Fruit fly (Drosophila melanogaster) whole organism, prepupa: ENCODE measurements around the gene obst-H.

Source experiments
- CG10631 ChIP-seq: fragments of 200-800 bp; sonication (Bioruptor generic); optimal IDR thresholded peaks from 2 replicates; lab custom pipeline; 2016; ENCODE audit warnings: missing biosample characterization, missing genetic modification characterization
- CG10669 ChIP-seq: fragments of 200-800 bp; sonication (Bioruptor generic); optimal IDR thresholded peaks from 3 replicates; lab custom pipeline; 2018; ENCODE audit warnings: missing biosample characterization, mild to moderate bottlenecking, missing genetic modification characterization, moderate library complexity
- CG11294 ChIP-seq: fragments of 200-800 bp; sonication (Bioruptor generic); IDR thresholded peaks from 2 replicates; pipeline ENCODE4 v1.3.6; 2022; ENCODE audit warnings: missing biosample characterization, missing genetic modification characterization
- CG11762 ChIP-seq: fragments of 200-800 bp; sonication (Bioruptor generic); optimal IDR thresholded peaks from 3 replicates; lab custom pipeline; 2016; ENCODE audit warnings: missing biosample characterization, missing genetic modification characterization; ENCODE audit not compliant: insufficient read depth
- CG11902 ChIP-seq: fragments of 200-800 bp; sonication (Bioruptor generic); optimal IDR thresholded peaks from 3 replicates; lab custom pipeline; 2016; ENCODE audit warnings: missing biosample characterization, missing genetic modification characterization
- CG15336 ChIP-seq: fragments of 200-800 bp; sonication (Bioruptor generic); IDR thresholded peaks from 2 replicates; pipeline ENCODE4 v1.3.6; 2022; ENCODE audit warnings: missing biosample characterization, missing genetic modification characterization
- CG16779 ChIP-seq: fragments of 200-800 bp; sonication (Bioruptor generic); optimal IDR thresholded peaks from 3 replicates; lab custom pipeline; 2017; ENCODE audit warnings: missing biosample characterization, mild to moderate bottlenecking, missing genetic modification characterization
- CG3032 ChIP-seq: fragments of 200-800 bp; optimal IDR thresholded peaks from 2 replicates; lab custom pipeline; 2019; ENCODE audit warnings: missing biosample characterization, mild to moderate bottlenecking, missing genetic modification characterization, moderate library complexity
- CG31627 ChIP-seq: fragments of 200-800 bp; sonication (Bioruptor generic); optimal IDR thresholded peaks from 3 replicates; lab custom pipeline; 2016; ENCODE audit warnings: missing biosample characterization, missing genetic modification characterization
- CG32006 ChIP-seq: fragments of 200-800 bp; sonication (Bioruptor generic); optimal IDR thresholded peaks from 3 replicates; lab custom pipeline; 2017; ENCODE audit warnings: missing biosample characterization, mild to moderate bottlenecking, missing genetic modification characterization
- CG34406 ChIP-seq: fragments of 200-800 bp; sonication (Bioruptor generic); optimal IDR thresholded peaks from 3 replicates; lab custom pipeline; 2016; ENCODE audit warnings: missing biosample characterization, missing genetic modification characterization
- CG6163 ChIP-seq: fragments of 200-800 bp; sonication (Bioruptor generic); IDR thresholded peaks from 3 replicates; pipeline ENCODE4 v1.3.6; 2022; ENCODE audit warnings: missing biosample characterization, missing genetic modification characterization
- CG6276 ChIP-seq: fragments of 200-800 bp; sonication (Bioruptor generic); optimal IDR thresholded peaks from 2 replicates; lab custom pipeline; 2017; ENCODE audit warnings: missing biosample characterization, mild to moderate bottlenecking, missing genetic modification characterization
- CG6792 ChIP-seq: fragments of 200-800 bp; sonication (Bioruptor generic); optimal IDR thresholded peaks from 3 replicates; lab custom pipeline; 2016; ENCODE audit warnings: missing biosample characterization, missing genetic modification characterization
- CG6854 ChIP-seq: fragments of 200-800 bp; sonication (Bioruptor generic); optimal IDR thresholded peaks from 2 replicates; lab custom pipeline; 2017; ENCODE audit warnings: missing biosample characterization, mild to moderate bottlenecking, missing genetic modification characterization
- CG7368 ChIP-seq: fragments of 200-800 bp; sonication (Bioruptor generic); optimal IDR thresholded peaks from 3 replicates; lab custom pipeline; 2016; ENCODE audit warnings: missing biosample characterization, missing genetic modification characterization
- CG8319 ChIP-seq: fragments of 200-800 bp; sonication (Bioruptor generic); optimal IDR thresholded peaks from 3 replicates; lab custom pipeline; 2016; ENCODE audit warnings: missing biosample characterization, missing genetic modification characterization
- CG9139 ChIP-seq: fragments of 200-800 bp; sonication (Bioruptor generic); optimal IDR thresholded peaks from 3 replicates; lab custom pipeline; 2017; ENCODE audit warnings: missing biosample characterization, mild to moderate bottlenecking, missing genetic modification characterization
- Eip75B ChIP-seq: fragments of 200-800 bp; sonication (Bioruptor generic); optimal IDR thresholded peaks from 3 replicates; lab custom pipeline; 2016; ENCODE audit warnings: missing biosample characterization, missing genetic modification characterization
- Eip93F ChIP-seq: fragments of 200-800 bp; sonication (Bioruptor generic); optimal IDR thresholded peaks from 2 replicates; lab custom pipeline; 2016; ENCODE audit warnings: missing biosample characterization, mild to moderate bottlenecking, missing genetic modification characterization
- Ets21C ChIP-seq: fragments of 200-800 bp; sonication (Bioruptor generic); optimal IDR thresholded peaks from 3 replicates; lab custom pipeline; 2016; ENCODE audit warnings: missing biosample characterization, missing genetic modification characterization
- Ets96B ChIP-seq: fragments of 200-800 bp; optimal IDR thresholded peaks from 2 replicates; lab custom pipeline; 2019; ENCODE audit warnings: missing biosample characterization, mild to moderate bottlenecking, missing genetic modification characterization, moderate library complexity
- Gug ChIP-seq: fragments of 200-800 bp; sonication (Bioruptor generic); IDR thresholded peaks from 2 replicates; pipeline ENCODE4 v1.3.6; 2022; ENCODE audit warnings: missing biosample characterization, missing genetic modification characterization
- Hr38 ChIP-seq: sonication (Bioruptor generic); optimal IDR thresholded peaks from 2 replicates; lab custom pipeline; 2016; ENCODE audit warnings: missing biosample characterization, missing genetic modification characterization
- Hr4 ChIP-seq: fragments of 200-800 bp; sonication (Bioruptor generic); optimal IDR thresholded peaks from 3 replicates; lab custom pipeline; 2016; ENCODE audit warnings: missing biosample characterization, missing genetic modification characterization
- Met ChIP-seq: fragments of 200-800 bp; sonication (Bioruptor generic); optimal IDR thresholded peaks from 3 replicates; lab custom pipeline; 2016; ENCODE audit warnings: missing biosample characterization, missing genetic modification characterization
- Smox ChIP-seq: fragments of 200-800 bp; sonication (Bioruptor generic); optimal IDR thresholded peaks from 3 replicates; lab custom pipeline; 2016; ENCODE audit warnings: missing biosample characterization, missing genetic modification characterization
- Sox102F ChIP-seq: fragments of 200-800 bp; sonication (Bioruptor generic); optimal IDR thresholded peaks from 2 replicates; lab custom pipeline; 2016; ENCODE audit warnings: missing biosample characterization, mild to moderate bottlenecking, missing genetic modification characterization
- Sox14 ChIP-seq: fragments of 200-800 bp; sonication (Bioruptor generic); optimal IDR thresholded peaks from 3 replicates; lab custom pipeline; 2016; ENCODE audit warnings: missing biosample characterization, missing genetic modification characterization
- Sox15 ChIP-seq: fragments of 200-800 bp; sonication (Bioruptor generic); optimal IDR thresholded peaks from 3 replicates; lab custom pipeline; 2016; ENCODE audit warnings: missing biosample characterization, missing genetic modification characterization
- achi ChIP-seq: fragments of 200-800 bp; sonication (Bioruptor generic); optimal IDR thresholded peaks from 3 replicates; lab custom pipeline; 2016; ENCODE audit warnings: missing biosample characterization, missing genetic modification characterization
- acj6 ChIP-seq: fragments of 200-800 bp; sonication (Bioruptor generic); optimal IDR thresholded peaks from 3 replicates; lab custom pipeline; 2016; ENCODE audit warnings: missing biosample characterization, missing genetic modification characterization
- dac ChIP-seq: fragments of 200-800 bp; sonication (Bioruptor generic); optimal IDR thresholded peaks from 2 replicates; lab custom pipeline; 2017; ENCODE audit warnings: missing biosample characterization, mild to moderate bottlenecking, missing genetic modification characterization
- dsx ChIP-seq: fragments of 200-800 bp; optimal IDR thresholded peaks from 3 replicates; lab custom pipeline; 2019; ENCODE audit warnings: missing biosample characterization, mild to moderate bottlenecking, missing genetic modification characterization, moderate library complexity; ENCODE audit not compliant: poor library complexity, severe bottlenecking
- eg ChIP-seq: fragments of 200-800 bp; sonication (Bioruptor generic); IDR thresholded peaks from 3 replicates; pipeline ENCODE4 v1.3.6; 2022; ENCODE audit warnings: missing biosample characterization, missing genetic modification characterization
- esn ChIP-seq: fragments of 200-800 bp; sonication (Bioruptor generic); optimal IDR thresholded peaks from 2 replicates; lab custom pipeline; 2016; ENCODE audit warnings: missing biosample characterization, mild to moderate bottlenecking, missing genetic modification characterization, moderate library complexity
- fd85E ChIP-seq: fragments of 200-800 bp; sonication (Bioruptor generic); optimal IDR thresholded peaks from 3 replicates; lab custom pipeline; 2016; ENCODE audit warnings: missing biosample characterization, missing genetic modification characterization
- fkh ChIP-seq: fragments of 200-800 bp; sonication (Bioruptor generic); optimal IDR thresholded peaks from 3 replicates; lab custom pipeline; 2017; ENCODE audit warnings: missing biosample characterization, mild to moderate bottlenecking, missing genetic modification characterization, moderate library complexity
- pdm3 ChIP-seq: fragments of 200-800 bp; sonication (Bioruptor generic); optimal IDR thresholded peaks from 3 replicates; lab custom pipeline; 2016; ENCODE audit warnings: missing biosample characterization, missing genetic modification characterization
- salr ChIP-seq, 2 experiments: fragments of 200-800 bp; sonication (Bioruptor generic); optimal IDR thresholded peaks; 3 replicates each; lab custom pipeline; 2016 to 2018; ENCODE audit warnings: missing biosample characterization in 2 of 2, missing genetic modification characterization in 2 of 2, mild to moderate bottlenecking in 1 of 2
- spab ChIP-seq: fragments of 200-800 bp; sonication (Bioruptor generic); optimal IDR thresholded peaks from 2 replicates; lab custom pipeline; 2017; ENCODE audit warnings: missing biosample characterization, mild to moderate bottlenecking, missing genetic modification characterization, missing genetic modification reagents
- ss ChIP-seq, 2 experiments: fragments of 200-800 bp; sonication (Bioruptor generic); optimal IDR thresholded peaks; 2 replicates in 1 of 2; 3 replicates in 1 of 2; lab custom pipeline; 2017 to 2018; ENCODE audit warnings: mild to moderate bottlenecking in 2 of 2, missing biosample characterization in 2 of 2, missing genetic modification characterization in 2 of 2, moderate library complexity in 1 of 2
- svp ChIP-seq: fragments of 200-800 bp; sonication (Bioruptor generic); peaks from one replicate; lab custom pipeline; 2016; ENCODE audit warnings: missing biosample characterization, missing genetic modification characterization
- topi ChIP-seq: fragments of 200-800 bp; sonication (Bioruptor generic); optimal IDR thresholded peaks from 3 replicates; lab custom pipeline; 2016; ENCODE audit warnings: missing biosample characterization, missing genetic modification characterization
- vri ChIP-seq: fragments of 200-800 bp; sonication (Bioruptor generic); optimal IDR thresholded peaks from 3 replicates; lab custom pipeline; 2016; ENCODE audit warnings: missing biosample characterization, mild to moderate bottlenecking, missing genetic modification characterization

Gene obst-H

dm6 chr3L:15534274-15535227 lies 5.5 kb upstream of the obst-H start (continued):
- peak; percentile 32 for TF ChIP-seq CG11902 (GFP tag; lab: Kevin White, UChicago)
- TF ChIP-seq Gug = 0 out of 2 replicates have a peak, but pooled peaks have one; percentile 18
- TF ChIP-seq ss (GFP tag; optimal IDR thresholded peaks at IDR 0.05; lab: Kevin White, UChicago) = peak; percentile 57 to 75
- TF ChIP-seq CG9139 = peak; percentile 51
- TF ChIP-seq fd85E (GFP tag; lab: Kevin White, UChicago) = no peak
- TF ChIP-seq salr (GFP tag; optimal IDR thresholded peaks at IDR 0.05; lab: Kevin White, UChicago) = peak; percentile 19 to 86
- peak; percentile 23 for TF ChIP-seq fkh
- peak; percentile 93 for TF ChIP-seq svp (GFP tag; lab: Kevin White, UChicago)
- TF ChIP-seq CG7368 (GFP tag; lab: Kevin White, UChicago) = peak; percentile 44
- peak; percentile 44 for TF ChIP-seq CG8319
- peak; percentile 11 for TF ChIP-seq dsx
- peak; percentile 70 for TF ChIP-seq spab
- TF ChIP-seq CG10631 (GFP tag; lab: Kevin White, UChicago) = peak; percentile 80
- TF ChIP-seq CG10669 (GFP tag; lab: Kevin White, UChicago) = peak; percentile 60
- TF ChIP-seq, all 60 proteins: peak for 56

dm6 chr3L:15533402-15534129 lies 4.5 kb upstream of the obst-H start:
- TF ChIP-seq Smox (GFP tag; lab: Kevin White, UChicago) (peak; percentile 78), CG6276 (GFP tag; lab: Kevin White, UChicago) (peak; percentile 59), esn (peak; percentile 87), Eip93F (GFP tag; lab: Kevin White, UChicago) (no peak), spab (peak; percentile 55), CG34406 (GFP tag; lab: Kevin White, UChicago) (peak; percentile 53), CG7368 (GFP tag; lab: Kevin White, UChicago) (peak; percentile 73), CG6163 (GFP tag; lab: Robert Waterston, UW) (peak; percentile 58), CG6792 (GFP tag; lab: Kevin White, UChicago) (peak; percentile 69), Ets96B (peak; percentile 66), Met (peak; percentile 90), dac (peak; percentile 61), Sox15 (GFP tag; lab: Kevin White, UChicago) (peak; percentile 40), acj6 (GFP tag; lab: Kevin White, UChicago) (peak; percentile 64), fd85E (GFP tag; lab: Kevin White, UChicago) (no peak), CG32006 (GFP tag; lab: Kevin White, UChicago) (peak; percentile 69), Sox102F (GFP tag; lab: Kevin White, UChicago) (peak; percentile 80), Ets21C (GFP tag; lab: Kevin White, UChicago) (peak; percentile 79), eg (GFP tag; lab: Robert Waterston, UW) (peak; percentile 39; the same call in 2 of the 3 replicates), Sox14 (GFP tag; lab: Kevin White, UChicago) (peak; percentile 88), Hr4 (GFP tag; lab: Kevin White, UChicago) (peak; percentile 72), achi (peak; percentile 71), CG10631 (GFP tag; lab: Kevin White, UChicago) (peak; percentile 79), CG31627 (GFP tag; lab: Kevin White, UChicago) (peak; percentile 86), Eip75B (GFP tag; lab: Kevin White, UChicago) (peak; percentile 82), Hr38 (GFP tag; lab: Kevin White, UChicago) (no peak), CG11294 (GFP tag; lab: Robert Waterston, UW) (no peak), CG15336 (GFP tag; lab: Robert Waterston, UW) (peak; percentile 74), vri (peak; percentile 82), pdm3 (GFP tag; lab: Kevin White, UChicago) (peak; percentile 78), CG11762 (GFP tag; lab: Kevin White, UChicago) (peak; percentile 35), topi (GFP tag; lab: Kevin White, UChicago) (peak; percentile 84), CG16779 (peak; percentile 47), salr (GFP tag; optimal IDR thresholded peaks at IDR 0.05; lab: Kevin White, UChicago) (peak; percentile 25 to 31), CG3032 (tag; lab: Kevin White, UChicago) (peak; percentile 72), CG9139 (peak; percentile 53), CG6854 (GFP tag; lab: Kevin White, UChicago) (peak; percentile 16), Gug (peak; percentile 24; the same call in 1 of the 2 replicates)
